Worm (Caenorhabditis elegans) whole organism, L3 larva: ENCODE measurements around the gene nhr-90.

ENCODE experiments used
- R02D3.7 ChIP-seq: fragments of 150-350 bp; optimal IDR thresholded peaks from 2 replicates; lab custom pipeline; 2014; ENCODE audit warnings: missing biosample characterization, missing genetic modification characterization
- aly-2 ChIP-seq: fragments of 150-350 bp; optimal IDR thresholded peaks from 2 replicates; lab custom pipeline; 2014; ENCODE audit warnings: missing biosample characterization, missing genetic modification characterization
- ama-1 ChIP-seq: fragments of 150-350 bp; optimal IDR thresholded peaks from 2 replicates; lab custom pipeline; 2018
- ceh-16 ChIP-seq: sonication (generic microtip); optimal IDR thresholded peaks from 2 replicates; lab custom pipeline; 2017; ENCODE audit warnings: missing biosample characterization, missing genetic modification characterization
- ceh-9 ChIP-seq: sonication (generic microtip); optimal IDR thresholded peaks from 2 replicates; lab custom pipeline; 2018; ENCODE audit warnings: missing biosample characterization, missing genetic modification characterization
- daf-12 ChIP-seq: fragments of 150-350 bp; optimal IDR thresholded peaks from 2 replicates; lab custom pipeline; 2014; ENCODE audit warnings: missing biosample characterization, missing genetic modification reagents, missing genetic modification characterization
- egl-27 ChIP-seq: sonication (generic microtip); optimal IDR thresholded peaks from 4 replicates; lab custom pipeline; 2017; ENCODE audit warnings: missing biosample characterization, missing genetic modification reagents, missing genetic modification characterization
- egl-5 ChIP-seq: fragments of 150-350 bp; optimal IDR thresholded peaks from 2 replicates; lab custom pipeline; 2017; ENCODE audit warnings: missing biosample characterization, missing genetic modification reagents, missing genetic modification characterization, inconsistent platforms
- elt-1 ChIP-seq: fragments of 150-350 bp; optimal IDR thresholded peaks from 2 replicates; lab custom pipeline; 2014; ENCODE audit warnings: missing biosample characterization, missing genetic modification characterization
- elt-3 ChIP-seq, 3 experiments: fragments of 150-350 bp in 1 of 3; sonication (generic microtip) in 2 of 3; optimal IDR thresholded peaks; 2 replicates in 2 of 3; 4 replicates in 1 of 3; lab custom pipeline; 2014 to 2017; ENCODE audit warnings: missing biosample characterization in 3 of 3, missing genetic modification characterization in 3 of 3
- eor-1 ChIP-seq, 2 experiments: fragments of 150-350 bp; optimal IDR thresholded peaks; 2 replicates each; lab custom pipeline; 2014 to 2018; ENCODE audit warnings: missing biosample characterization in 2 of 2, missing genetic modification characterization in 2 of 2
- fkh-2 ChIP-seq: fragments of 150-350 bp; optimal IDR thresholded peaks from 2 replicates; lab custom pipeline; 2014; ENCODE audit warnings: missing biosample characterization, missing genetic modification reagents, missing genetic modification characterization
- fos-1 ChIP-seq: fragments of 150-350 bp; optimal IDR thresholded peaks from 2 replicates; lab custom pipeline; 2014; ENCODE audit warnings: missing biosample characterization, missing genetic modification characterization
- jun-1 ChIP-seq: fragments of 150-350 bp; optimal IDR thresholded peaks from 2 replicates; lab custom pipeline; 2014; ENCODE audit warnings: missing biosample characterization, missing genetic modification reagents, missing genetic modification characterization
- lsy-12 ChIP-seq: sonication (generic microtip); optimal IDR thresholded peaks from 2 replicates; lab custom pipeline; 2016; ENCODE audit warnings: mild to moderate bottlenecking, missing genetic modification characterization, missing compliant biosample characterization
- mdl-1 ChIP-seq: fragments of 150-350 bp; optimal IDR thresholded peaks from 2 replicates; lab custom pipeline; 2014; ENCODE audit warnings: missing biosample characterization, missing genetic modification characterization
- mml-1 ChIP-seq: fragments of 150-350 bp; sonication (generic microtip); optimal IDR thresholded peaks from 3 replicates; lab custom pipeline; 2014; ENCODE audit warnings: missing biosample characterization, missing genetic modification characterization
- nfya-1 ChIP-seq: sonication (generic microtip); optimal IDR thresholded peaks from 2 replicates; lab custom pipeline; 2017; ENCODE audit warnings: missing genetic modification characterization, mild to moderate bottlenecking, missing compliant biosample characterization, antibody characterized with exemption, moderate library complexity; ENCODE audit not compliant: insufficient read depth
- nhr-11 ChIP-seq: fragments of 150-350 bp; optimal IDR thresholded peaks from 2 replicates; lab custom pipeline; 2014; ENCODE audit warnings: missing biosample characterization, missing genetic modification characterization
- nhr-12 ChIP-seq: fragments of 150-350 bp; optimal IDR thresholded peaks from 2 replicates; lab custom pipeline; 2014; ENCODE audit warnings: missing biosample characterization, missing genetic modification characterization
- nhr-23 ChIP-seq: fragments of 150-350 bp; optimal IDR thresholded peaks from 2 replicates; lab custom pipeline; 2014; ENCODE audit warnings: missing biosample characterization, missing genetic modification reagents, missing genetic modification characterization
- nhr-237 ChIP-seq: fragments of 150-350 bp; optimal IDR thresholded peaks from 2 replicates; lab custom pipeline; 2014; ENCODE audit warnings: missing biosample characterization, missing genetic modification characterization
- nhr-25 ChIP-seq: sonication (generic microtip); optimal IDR thresholded peaks from 2 replicates; lab custom pipeline; 2017; ENCODE audit warnings: missing biosample characterization, missing genetic modification characterization
- nhr-28 ChIP-seq: fragments of 150-350 bp; optimal IDR thresholded peaks from 2 replicates; lab custom pipeline; 2014; ENCODE audit warnings: missing biosample characterization, missing genetic modification characterization
- nhr-43 ChIP-seq: sonication (generic microtip); optimal IDR thresholded peaks from 2 replicates; lab custom pipeline; 2016; ENCODE audit warnings: mild to moderate bottlenecking, missing genetic modification characterization, missing compliant biosample characterization; ENCODE audit not compliant: poor library complexity, severe bottlenecking
- nhr-67 ChIP-seq: fragments of 150-350 bp; optimal IDR thresholded peaks from 2 replicates; lab custom pipeline; 2014; ENCODE audit warnings: missing biosample characterization, missing genetic modification characterization
- nhr-76 ChIP-seq: fragments of 150-350 bp; sonication (generic microtip); optimal IDR thresholded peaks from 5 replicates; lab custom pipeline; 2014; ENCODE audit warnings: missing biosample characterization, missing genetic modification characterization
- nhr-77 ChIP-seq: fragments of 150-350 bp; optimal IDR thresholded peaks from 2 replicates; lab custom pipeline; 2014; ENCODE audit warnings: missing biosample characterization, missing genetic modification characterization
- pqm-1 ChIP-seq: fragments of 150-350 bp; optimal IDR thresholded peaks from 2 replicates; lab custom pipeline; 2017; ENCODE audit warnings: missing biosample characterization, missing genetic modification characterization, inconsistent platforms
- sea-2 ChIP-seq: fragments of 150-350 bp; sonication (generic microtip); optimal IDR thresholded peaks from 4 replicates; lab custom pipeline; 2014; ENCODE audit warnings: missing biosample characterization, missing genetic modification reagents, missing genetic modification characterization
- skn-1 ChIP-seq: fragments of 150-350 bp; optimal IDR thresholded peaks from 2 replicates; lab custom pipeline; 2014; ENCODE audit warnings: missing biosample characterization, missing genetic modification characterization
- snpc-4 ChIP-seq: fragments of 150-350 bp; optimal IDR thresholded peaks from 2 replicates; lab custom pipeline; 2014; ENCODE audit warnings: missing biosample characterization, missing genetic modification characterization
- tbx-2 ChIP-seq: sonication (generic microtip); optimal IDR thresholded peaks from 2 replicates; lab custom pipeline; 2016; ENCODE audit warnings: mild to moderate bottlenecking, missing genetic modification characterization, missing compliant biosample characterization
- unc-39 ChIP-seq: sonication (generic microtip); optimal IDR thresholded peaks from 4 replicates; lab custom pipeline; 2017; ENCODE audit warnings: missing biosample characterization, missing genetic modification characterization
- unc-62 ChIP-seq: fragments of 150-350 bp; sonication (generic microtip); optimal IDR thresholded peaks from 4 replicates; lab custom pipeline; 2014; ENCODE audit warnings: missing biosample characterization, missing genetic modification reagents, missing genetic modification characterization
- zag-1 ChIP-seq: fragments of 150-350 bp; optimal IDR thresholded peaks from 2 replicates; lab custom pipeline; 2014; ENCODE audit warnings: missing biosample characterization, missing genetic modification characterization
- ztf-4 ChIP-seq: fragments of 150-350 bp; optimal IDR thresholded peaks from 2 replicates; lab custom pipeline; 2014; ENCODE audit warnings: missing biosample characterization, missing genetic modification characterization

Gene nhr-90

DNA sequence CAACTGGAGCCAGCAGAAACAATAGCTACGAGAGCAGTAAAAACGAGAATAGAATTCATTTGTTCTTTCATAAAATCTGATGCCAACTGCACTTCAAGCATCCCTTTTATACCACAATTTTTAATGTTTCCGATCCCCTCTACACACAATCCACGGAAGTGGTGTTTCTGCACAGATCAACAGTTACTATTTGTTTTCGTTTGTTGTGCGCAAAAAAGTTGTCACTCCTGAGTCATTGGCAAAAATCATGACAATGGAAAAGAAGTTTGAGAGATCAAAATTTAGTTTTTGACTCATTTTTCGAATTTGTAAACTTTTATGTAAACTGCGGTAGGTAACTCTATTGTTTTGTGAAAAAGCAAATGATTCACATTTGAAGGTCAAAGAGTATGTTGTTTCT, 6.2 kb upstream of the nhr-90 start, which contains the start of gene srlf-37:
TSS of gene srlf-37 (minus strand) at position 101 of the 400 bp plus-strand sequence.
- no peak for TF ChIP-seq tbx-2 (tag; lab: Kevin White, UChicago)
- no peak for TF ChIP-seq fos-1
- TF ChIP-seq nhr-67 (tag; lab: Kevin White, UChicago) = no peak
- TF ChIP-seq sea-2 (GFP tag; lab: Kevin White, UChicago) = no peak
- TF ChIP-seq fkh-2 = no peak
- TF ChIP-seq skn-1 (tag; lab: Kevin White, UChicago) = no peak
- TF ChIP-seq zag-1 = no peak
- no peak for TF ChIP-seq aly-2 (tag; lab: Kevin White, UChicago)
- no peak for TF ChIP-seq eor-1 (tag; optimal IDR thresholded peaks at IDR 0.05; lab: Kevin White, UChicago)
- TF ChIP-seq daf-12 = no peak
- TF ChIP-seq ceh-16 (tag; lab: Kevin White, UChicago) = no peak
- TF ChIP-seq egl-5 = no peak
- TF ChIP-seq mdl-1 (tag; lab: Kevin White, UChicago) = no peak
- TF ChIP-seq nhr-28 = no peak
- TF ChIP-seq jun-1 (tag; lab: Kevin White, UChicago) = no peak
- no peak for TF ChIP-seq egl-27
- no peak for TF ChIP-seq elt-3 (tag; optimal IDR thresholded peaks at IDR 0.05; lab: Kevin White, UChicago)
- no peak for TF ChIP-seq nhr-25 (tag; lab: Kevin White, UChicago)
- no peak for TF ChIP-seq nhr-23 (tag; lab: Kevin White, UChicago)
- TF ChIP-seq unc-39 (tag; lab: Kevin White, UChicago) = no peak

DNA sequence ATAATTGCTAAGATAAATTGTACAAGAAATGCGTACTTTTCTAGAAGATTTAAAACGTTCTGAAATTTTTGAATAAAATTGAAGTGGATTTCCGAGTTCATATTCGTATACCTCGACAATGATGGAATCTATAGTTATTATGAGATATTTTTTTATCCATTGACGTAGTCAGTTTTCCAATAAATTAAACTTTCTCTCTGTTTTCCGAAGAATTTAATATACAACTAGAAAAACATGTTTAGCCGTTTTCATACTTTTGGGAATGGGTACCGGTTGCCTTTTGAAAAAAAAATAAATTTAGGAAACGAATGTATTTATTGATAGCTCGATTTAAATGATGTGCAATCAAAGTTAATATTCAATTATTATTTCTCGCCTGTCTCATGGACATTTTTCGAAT, 1.5 kb upstream of the nhr-90 start, which contains the start of gene srw-109:
TSS of gene srw-109 (minus strand) at position 101 of the 400 bp plus-strand sequence.
- TF ChIP-seq nhr-43 (tag; lab: Kevin White, UChicago) (no peak), nhr-237 (no peak), ceh-9 (tag; lab: Kevin White, UChicago) (no peak), sea-2 (GFP tag; lab: Kevin White, UChicago) (no peak), unc-62 (GFP tag; lab: Kevin White, UChicago) (no peak), nhr-11 (no peak)

DNA sequence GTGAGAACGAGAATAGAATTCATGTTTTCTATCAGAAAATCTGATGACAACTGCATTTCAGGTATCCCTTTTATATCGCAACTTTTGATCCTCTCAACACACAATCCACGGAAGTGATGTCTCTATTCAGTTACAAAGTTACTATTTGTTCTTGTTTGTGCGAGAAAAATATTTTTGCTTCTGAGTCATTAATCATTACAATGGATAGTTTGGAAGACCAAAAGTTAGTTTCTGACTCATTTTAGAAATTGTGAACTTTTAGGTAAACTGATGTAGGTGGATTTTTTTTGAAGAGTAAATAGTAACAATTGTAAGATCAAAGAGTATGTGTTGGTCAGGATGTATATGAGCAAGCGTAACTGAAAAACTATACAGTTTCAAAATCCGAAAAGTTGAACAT, 641 bp upstream of the nhr-90 start, which contains the start of gene srlf-36:
TSS of gene srlf-36 (minus strand) at position 101 of the 400 bp plus-strand sequence.
- TF ChIP-seq pqm-1 = no peak
- TF ChIP-seq elt-1 (tag; lab: Kevin White, UChicago) = no peak
- TF ChIP-seq nhr-76 (tag; lab: Kevin White, UChicago) = no peak
- no peak for TF ChIP-seq daf-12
- TF ChIP-seq jun-1 (tag; lab: Kevin White, UChicago) = no peak
- no peak for TF ChIP-seq nfya-1
- no peak for TF ChIP-seq nhr-28
- no peak for TF ChIP-seq ztf-4 (tag; lab: Kevin White, UChicago)
- no peak for TF ChIP-seq nhr-237
- no peak for TF ChIP-seq nhr-12 (tag; lab: Kevin White, UChicago)
- no peak for TF ChIP-seq lsy-12
- no peak for TF ChIP-seq nhr-23 (tag; lab: Kevin White, UChicago)

DNA sequence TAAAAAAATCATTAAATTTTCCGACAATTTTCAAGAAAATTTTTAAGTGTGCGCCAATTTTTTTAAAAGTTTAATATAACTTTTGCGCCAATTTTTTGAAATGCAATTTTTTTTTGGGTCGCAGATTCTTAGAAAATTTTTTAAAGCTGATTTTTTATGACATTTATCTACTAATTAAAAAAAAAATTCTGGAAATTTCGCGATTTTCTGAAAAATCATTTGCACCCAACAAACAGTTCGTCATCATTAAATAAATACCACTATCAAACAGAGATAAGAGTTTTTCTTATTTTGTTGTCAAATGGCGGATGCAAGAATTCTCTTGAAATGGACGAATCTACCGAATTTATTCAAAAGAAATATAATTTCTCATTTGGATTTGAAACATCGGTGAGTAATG, 5.0 kb downstream of the nhr-90 start, which contains the start of gene F48G7.13:
TSS of gene F48G7.13 (plus strand) at position 301 of the 400 bp plus-strand sequence.
- no peak for TF ChIP-seq ztf-4 (tag; lab: Kevin White, UChicago)
- no peak for TF ChIP-seq nhr-67 (tag; lab: Kevin White, UChicago)
- TF ChIP-seq mml-1 = no peak
- TF ChIP-seq nhr-77 (tag; lab: Kevin White, UChicago) = no peak
- no peak for TF ChIP-seq aly-2 (tag; lab: Kevin White, UChicago)
- no peak for TF ChIP-seq snpc-4 (tag; lab: Kevin White, UChicago)
- no peak for TF ChIP-seq pqm-1
- no peak for TF ChIP-seq fos-1
- TF ChIP-seq fkh-2 = no peak
- TF ChIP-seq ama-1 (lab: Kevin White, UChicago) = no peak
- no peak for TF ChIP-seq nhr-237

DNA sequence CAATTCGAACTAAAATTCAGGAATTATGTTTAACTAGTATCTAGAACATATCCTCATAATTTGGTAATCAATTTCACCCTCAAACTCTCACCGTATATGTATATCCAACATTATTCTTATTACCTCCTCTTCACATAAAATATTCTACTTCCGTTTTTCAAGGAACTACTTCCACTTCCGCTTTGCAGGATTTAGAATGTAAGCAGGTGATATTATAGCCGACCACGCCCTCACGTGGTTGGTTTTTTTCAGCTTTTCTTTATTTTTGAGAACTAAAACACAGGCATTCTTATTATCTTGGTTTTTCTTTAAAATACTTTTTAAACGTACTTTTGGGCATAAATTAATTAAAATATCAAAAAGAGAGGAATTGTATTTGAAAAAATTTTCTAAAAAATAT, 7.6 kb downstream of the nhr-90 start:
- TF ChIP-seq daf-12 (no peak), R02D3.7 (no peak), nhr-11 (peak; percentile 38)
